Fruit fly (Drosophila melanogaster) whole organism, embryonic: ENCODE measurements around the gene ham.

Experiments used
- Bgb ChIP-seq: fragments of 200-800 bp; sonication (Bioruptor generic); IDR thresholded peaks from 2 replicates; pipeline ENCODE4 v1.3.6; 2022; ENCODE audit warnings: missing biosample characterization, missing genetic modification characterization; ENCODE audit not compliant: partially characterized antibody
- CG11504 ChIP-seq: fragments of 200-800 bp; sonication (Bioruptor generic); optimal IDR thresholded peaks from 3 replicates; lab custom pipeline; 2019; ENCODE audit warnings: missing biosample characterization, mild to moderate bottlenecking, missing genetic modification characterization, moderate library complexity
- CG13775 ChIP-seq: fragments of 200-800 bp; sonication (Bioruptor generic); optimal IDR thresholded peaks from 3 replicates; lab custom pipeline; 2017; ENCODE audit warnings: missing biosample characterization, mild to moderate bottlenecking, missing genetic modification characterization
- CG15479 ChIP-seq: fragments of 200-800 bp; sonication (Bioruptor generic); optimal IDR thresholded peaks from 3 replicates; lab custom pipeline; 2019; ENCODE audit warnings: missing biosample characterization, mild to moderate bottlenecking, missing genetic modification characterization, moderate library complexity
- CG17912 ChIP-seq: fragments of 200-800 bp; sonication (Bioruptor generic); optimal IDR thresholded peaks from 2 replicates; lab custom pipeline; 2018; ENCODE audit warnings: missing biosample characterization, mild to moderate bottlenecking, missing genetic modification characterization
- CG2678 ChIP-seq: fragments of 200-800 bp; sonication (Bioruptor generic); optimal IDR thresholded peaks from 3 replicates; lab custom pipeline; 2019; ENCODE audit warnings: missing biosample characterization, mild to moderate bottlenecking, missing genetic modification characterization, moderate library complexity
- CG3163 ChIP-seq: fragments of 200-800 bp; sonication (Bioruptor generic); optimal IDR thresholded peaks from 3 replicates; lab custom pipeline; 2016; ENCODE audit warnings: missing biosample characterization, missing genetic modification characterization
- CG32532 ChIP-seq: fragments of 200-800 bp; sonication (Bioruptor generic); IDR thresholded peaks from 2 replicates; pipeline ENCODE4 v1.3.6; 2022; ENCODE audit warnings: missing biosample characterization, missing genetic modification characterization
- CG3281 ChIP-seq: fragments of 200-800 bp; sonication (Bioruptor generic); optimal IDR thresholded peaks from 3 replicates; lab custom pipeline; 2017; ENCODE audit warnings: missing biosample characterization, mild to moderate bottlenecking, missing genetic modification characterization
- CG42726 ChIP-seq: fragments of 200-800 bp; sonication (Bioruptor generic); IDR thresholded peaks from 2 replicates; pipeline ENCODE4 v1.3.6; 2022; ENCODE audit warnings: missing biosample characterization, missing genetic modification characterization; ENCODE audit not compliant: partially characterized antibody
- CG5180 ChIP-seq: fragments of 200-800 bp; sonication (Bioruptor generic); optimal IDR thresholded peaks from 3 replicates; lab custom pipeline; 2017; ENCODE audit warnings: missing biosample characterization, missing genetic modification characterization, mild to moderate bottlenecking, moderate library complexity, missing genetic modification reagents
- CG5953 ChIP-seq: fragments of 200-800 bp; sonication (Bioruptor generic); IDR thresholded peaks from 2 replicates; pipeline ENCODE4 v1.3.6; 2022; ENCODE audit warnings: missing biosample characterization, missing genetic modification characterization
- CG6272 ChIP-seq: fragments of 200-800 bp; sonication (Bioruptor generic); IDR thresholded peaks from 2 replicates; pipeline ENCODE4 v1.3.6; 2022; ENCODE audit warnings: missing biosample characterization, missing genetic modification characterization
- CG6765 ChIP-seq: fragments of 200-800 bp; sonication (Bioruptor generic); optimal IDR thresholded peaks from 3 replicates; lab custom pipeline; 2017; ENCODE audit warnings: missing biosample characterization, mild to moderate bottlenecking, missing genetic modification characterization
- CG7839 ChIP-seq: fragments of 200-800 bp; sonication (Bioruptor generic); optimal IDR thresholded peaks from 3 replicates; lab custom pipeline; 2018; ENCODE audit warnings: missing biosample characterization, mild to moderate bottlenecking, missing genetic modification characterization, moderate library complexity
- CG8388 ChIP-seq: fragments of 200-800 bp; sonication (Bioruptor generic); optimal IDR thresholded peaks from 2 replicates; lab custom pipeline; 2019; ENCODE audit warnings: missing biosample characterization, mild to moderate bottlenecking, missing genetic modification characterization, moderate library complexity
- CG8478 ChIP-seq: fragments of >200 bp; optimal IDR thresholded peaks from 2 replicates; lab custom pipeline; 2018
- CoRest ChIP-seq: fragments of 200-800 bp; sonication (Bioruptor generic); optimal IDR thresholded peaks from 3 replicates; lab custom pipeline; 2018; ENCODE audit warnings: missing biosample characterization, mild to moderate bottlenecking, missing genetic modification characterization, moderate library complexity
- D19B ChIP-seq: fragments of 200-800 bp; sonication (Bioruptor generic); optimal IDR thresholded peaks from 2 replicates; lab custom pipeline; 2017; ENCODE audit warnings: missing biosample characterization, mild to moderate bottlenecking, missing genetic modification characterization
- E2f1 ChIP-seq: fragments of 200-800 bp; sonication (Bioruptor generic); IDR thresholded peaks from 2 replicates; pipeline ENCODE4 v1.3.6; 2022; ENCODE audit warnings: missing biosample characterization, missing genetic modification characterization
- H2.0 ChIP-seq: fragments of 200-800 bp; sonication (Bioruptor generic); IDR thresholded peaks from 2 replicates; pipeline ENCODE4 v1.3.6; 2022; ENCODE audit warnings: missing biosample characterization, missing genetic modification characterization
- HHEX ChIP-seq: fragments of 200-800 bp; sonication (Bioruptor generic); optimal IDR thresholded peaks from 3 replicates; lab custom pipeline; 2017; ENCODE audit warnings: missing biosample characterization, mild to moderate bottlenecking, missing genetic modification characterization, missing genetic modification reagents
- Hand ChIP-seq: fragments of 200-800 bp; sonication (Bioruptor generic); optimal IDR thresholded peaks from 2 replicates; lab custom pipeline; 2017; ENCODE audit warnings: mild to moderate bottlenecking, missing biosample characterization, missing genetic modification reagents, missing genetic modification characterization
- HmgZ ChIP-seq: fragments of 200-800 bp; sonication (Bioruptor generic); optimal IDR thresholded peaks from 2 replicates; lab custom pipeline; 2018; ENCODE audit warnings: missing biosample characterization, mild to moderate bottlenecking, missing genetic modification characterization
- Kr ChIP-seq: fragments of 200-800 bp; sonication (Bioruptor generic); optimal IDR thresholded peaks from 2 replicates; lab custom pipeline; 2017; ENCODE audit warnings: missing biosample characterization, mild to moderate bottlenecking, missing genetic modification characterization
- Lhr ChIP-seq: fragments of 200-800 bp; sonication (Bioruptor generic); optimal IDR thresholded peaks from 3 replicates; lab custom pipeline; 2017; ENCODE audit warnings: mild to moderate bottlenecking, missing biosample characterization, missing genetic modification reagents, missing genetic modification characterization
- Lim3 ChIP-seq: fragments of 200-800 bp; sonication (Bioruptor generic); IDR thresholded peaks from 2 replicates; pipeline ENCODE4 v1.3.6; 2022; ENCODE audit warnings: missing biosample characterization, missing genetic modification characterization
- Med ChIP-seq: fragments of 200-800 bp; sonication (Bioruptor generic); peaks from one replicate; lab custom pipeline; 2016; ENCODE audit warnings: missing biosample characterization, missing genetic modification characterization, mild to moderate bottlenecking, inconsistent platforms, moderate library complexity
- Side ChIP-seq: fragments of 200-800 bp; sonication (Bioruptor generic); optimal IDR thresholded peaks from 2 replicates; lab custom pipeline; 2016; ENCODE audit warnings: missing biosample characterization, missing genetic modification characterization
- Sin3A ChIP-seq: fragments of >200 bp; optimal IDR thresholded peaks from 2 replicates; lab custom pipeline; 2018
- Sox102F ChIP-seq: fragments of 200-800 bp; sonication (Bioruptor generic); optimal IDR thresholded peaks from 2 replicates; lab custom pipeline; 2018; ENCODE audit warnings: missing biosample characterization, mild to moderate bottlenecking, missing genetic modification characterization, moderate library complexity
- Ssrp ChIP-seq: fragments of 200-800 bp; sonication (Bioruptor generic); optimal IDR thresholded peaks from 2 replicates; lab custom pipeline; 2018; ENCODE audit warnings: missing biosample characterization, mild to moderate bottlenecking, missing genetic modification characterization, moderate library complexity
- cg ChIP-seq: fragments of 200-800 bp; sonication (Bioruptor generic); optimal IDR thresholded peaks from 3 replicates; lab custom pipeline; 2019; ENCODE audit warnings: missing biosample characterization, mild to moderate bottlenecking, missing genetic modification characterization, moderate library complexity
- dati ChIP-seq: fragments of 200-800 bp; sonication (Bioruptor generic); IDR thresholded peaks from 2 replicates; pipeline ENCODE4 v1.3.6; 2022; ENCODE audit warnings: missing biosample characterization, missing genetic modification characterization
- dimm ChIP-seq: fragments of 200-800 bp; sonication (Bioruptor generic); IDR thresholded peaks from 2 replicates; pipeline ENCODE4 v1.3.6; 2022; ENCODE audit warnings: missing biosample characterization, missing genetic modification characterization
- gcm ChIP-seq: fragments of 200-800 bp; sonication (Bioruptor generic); optimal IDR thresholded peaks from 2 replicates; lab custom pipeline; 2019; ENCODE audit warnings: missing biosample characterization, mild to moderate bottlenecking, missing genetic modification characterization, moderate library complexity
- grn ChIP-seq: fragments of 200-800 bp; sonication (Bioruptor generic); optimal IDR thresholded peaks from 3 replicates; lab custom pipeline; 2017; ENCODE audit warnings: missing biosample characterization, missing genetic modification characterization
- gsb-n ChIP-seq: fragments of 200-800 bp; sonication (Bioruptor generic); optimal IDR thresholded peaks from 3 replicates; lab custom pipeline; 2018; ENCODE audit warnings: missing biosample characterization, mild to moderate bottlenecking, missing genetic modification characterization
- her ChIP-seq: fragments of 200-800 bp; sonication (Bioruptor generic); optimal IDR thresholded peaks from 2 replicates; lab custom pipeline; 2016; ENCODE audit warnings: missing biosample characterization, missing genetic modification characterization
- lbe ChIP-seq: fragments of 200-800 bp; sonication (Bioruptor generic); optimal IDR thresholded peaks from 2 replicates; lab custom pipeline; 2016; ENCODE audit warnings: missing biosample characterization, mild to moderate bottlenecking, missing genetic modification characterization
- nau ChIP-seq: fragments of 200-800 bp; sonication (Bioruptor generic); optimal IDR thresholded peaks from 3 replicates; lab custom pipeline; 2017; ENCODE audit warnings: missing biosample characterization, mild to moderate bottlenecking, missing genetic modification characterization, missing genetic modification reagents
- oc ChIP-seq: fragments of 200-800 bp; sonication (Bioruptor generic); optimal IDR thresholded peaks from 2 replicates; lab custom pipeline; 2018; ENCODE audit warnings: missing biosample characterization, mild to moderate bottlenecking, missing genetic modification characterization, moderate library complexity
- otp ChIP-seq: fragments of 200-800 bp; sonication (Bioruptor generic); IDR thresholded peaks from 3 replicates; pipeline ENCODE4, ENCODE4 v1.3.6; 2022; ENCODE audit warnings: missing biosample characterization, missing genetic modification characterization
- pita ChIP-seq: fragments of 200-800 bp; sonication (Bioruptor generic); optimal IDR thresholded peaks from 2 replicates; lab custom pipeline; 2017; ENCODE audit warnings: missing biosample characterization, mild to moderate bottlenecking, missing genetic modification characterization
- row ChIP-seq: fragments of 200-800 bp; sonication (Bioruptor generic); IDR thresholded peaks from 3 replicates; pipeline ENCODE4 v1.3.6; 2022; ENCODE audit warnings: missing biosample characterization, missing genetic modification characterization
- twi ChIP-seq: fragments of 200-800 bp; optimal IDR thresholded peaks from 2 replicates; lab custom pipeline; 2019; ENCODE audit warnings: missing biosample characterization, mild to moderate bottlenecking, missing genetic modification characterization, moderate library complexity
- unpg ChIP-seq: fragments of 200-800 bp; sonication (Bioruptor generic); optimal IDR thresholded peaks from 3 replicates; lab custom pipeline; 2018; ENCODE audit warnings: missing biosample characterization, mild to moderate bottlenecking, missing genetic modification characterization, moderate library complexity

ham gene

dm6 chr2L:18776559-18776958 is 16.1 kb downstream of the ham start (continued):
- TF ChIP-seq CG3281 (GFP tag; lab: Kevin White, UChicago) (no peak), CG42726 (peak; percentile 67; the same call in 1 of the 2 replicates), Bgb (GFP tag; lab: Robert Waterston, UW) (peak; percentile 51), nau (GFP tag; lab: Kevin White, UChicago) (no peak), CG3163 (no peak), Lhr (peak; percentile 30), D19B (GFP tag; lab: Kevin White, UChicago) (no peak), otp (GFP tag; lab: Robert Waterston, UW) (0 out of 3 replicates have a peak, but pooled peaks have one; percentile 21)
- TF ChIP-seq, all 482 proteins: peak for 33

- TF ChIP-seq CG6272 = 0 out of 2 replicates have a peak, but pooled peaks have one; percentile 9
- no peak for TF ChIP-seq CG5953 (GFP tag; lab: Robert Waterston, UW)
- TF ChIP-seq grn = peak; percentile 23
- peak; percentile 15 for TF ChIP-seq gcm (GFP tag; lab: Kevin White, UChicago)
- peak; percentile 4 for TF ChIP-seq Med (GFP tag; lab: Kevin White, UChicago)
- peak; percentile 60 for TF ChIP-seq CG15479 (GFP tag; lab: Kevin White, UChicago)
- peak; percentile 64 for TF ChIP-seq Kr
- TF ChIP-seq dimm (GFP tag; lab: Robert Waterston, UW) = no peak
- peak; percentile 50 for TF ChIP-seq gsb-n (tag; lab: Kevin White, UChicago)
- peak; percentile 84 for TF ChIP-seq oc (tag; lab: Kevin White, UChicago)
- TF ChIP-seq pita (GFP tag; lab: Kevin White, UChicago) = no peak
Measured at dm6 chr2L:18775274-18775673, 17.4 kb downstream of the ham start.

- TF ChIP-seq oc (tag; lab: Kevin White, UChicago) (peak; percentile 90), Lim3 (GFP tag; lab: Robert Waterston, UW) (no peak)
Measured at dm6 chr2L:18767815-18768214, 24.9 kb downstream of the ham start.

dm6 chr2L:18767137-18767536 is 25.6 kb downstream of the ham start:
- TF ChIP-seq twi (tag; lab: Kevin White, UChicago) (no peak), CG2678 (tag; lab: Kevin White, UChicago) (no peak), CG6765 (GFP tag; lab: Kevin White, UChicago) (no peak), dati (no peak), Side (GFP tag; lab: Kevin White, UChicago) (no peak), HHEX (GFP tag; lab: Kevin White, UChicago) (no peak), HmgZ (tag; lab: Kevin White, UChicago) (no peak), CG7839 (tag; lab: Kevin White, UChicago) (peak; percentile 12), H2.0 (GFP tag; lab: Robert Waterston, UW) (no peak), CG8388 (GFP tag; lab: Kevin White, UChicago) (no peak), cg (GFP tag; lab: Kevin White, UChicago) (no peak), row (GFP tag; lab: Robert Waterston, UW) (0 out of 3 replicates have a peak, but pooled peaks have one; percentile 30), Sox102F (GFP tag; lab: Kevin White, UChicago) (peak; percentile 0), E2f1 (GFP tag; lab: Robert Waterston, UW) (no peak), CG11504 (tag; lab: Kevin White, UChicago) (peak; percentile 41), Hand (GFP tag; lab: Kevin White, UChicago) (no peak), her (GFP tag; lab: Kevin White, UChicago) (no peak), unpg (GFP tag; lab: Kevin White, UChicago) (peak; percentile 9), CG5180 (GFP tag; lab: Kevin White, UChicago) (no peak), CG8478 (lab: Kevin White, UChicago) (no peak), CG32532 (no peak), CoRest (no peak), CG13775 (GFP tag; lab: Kevin White, UChicago) (no peak), Ssrp (tag; lab: Kevin White, UChicago) (no peak), Sin3A (lab: Kevin White, UChicago) (no peak), CG17912 (GFP tag; lab: Kevin White, UChicago) (no peak), lbe (GFP tag; lab: Kevin White, UChicago) (no peak)
